Worm (Caenorhabditis elegans) whole organism, L2 larva: ENCODE data around the gene acp-1.

ENCODE experiments used
- F13H6.1 ChIP-seq: sonication (generic microtip); optimal IDR thresholded peaks from 2 replicates; lab custom pipeline; 2016; ENCODE audit warnings: missing genetic modification characterization, missing compliant biosample characterization
- blmp-1 ChIP-seq: sonication (generic microtip); optimal IDR thresholded peaks from 2 replicates; lab custom pipeline; 2017; ENCODE audit warnings: missing genetic modification characterization, mild to moderate bottlenecking, missing compliant biosample characterization, antibody characterized with exemption, moderate library complexity; ENCODE audit not compliant: insufficient read depth
- ceh-16 ChIP-seq: fragments of 150-350 bp; optimal IDR thresholded peaks from 2 replicates; lab custom pipeline; 2014; ENCODE audit warnings: missing biosample characterization, missing genetic modification characterization
- gmeb-1 ChIP-seq: fragments of 150-350 bp; optimal IDR thresholded peaks from 2 replicates; lab custom pipeline; 2014; ENCODE audit warnings: missing biosample characterization, missing genetic modification characterization
- mab-5 ChIP-seq: fragments of 150-350 bp; optimal IDR thresholded peaks from 2 replicates; lab custom pipeline; 2014; ENCODE audit warnings: missing biosample characterization, missing genetic modification characterization
- nhr-11 ChIP-seq: fragments of 150-350 bp; optimal IDR thresholded peaks from 2 replicates; lab custom pipeline; 2014; ENCODE audit warnings: missing biosample characterization, missing genetic modification characterization
- nhr-237 ChIP-seq: fragments of 150-350 bp; optimal IDR thresholded peaks from 2 replicates; lab custom pipeline; 2014; ENCODE audit warnings: missing biosample characterization, missing genetic modification characterization
- nhr-6 ChIP-seq: fragments of 150-350 bp; optimal IDR thresholded peaks from 2 replicates; lab custom pipeline; 2014; ENCODE audit warnings: missing biosample characterization, missing genetic modification characterization
- zag-1 ChIP-seq: fragments of 150-350 bp; optimal IDR thresholded peaks from 2 replicates; lab custom pipeline; 2014; ENCODE audit warnings: missing biosample characterization, missing genetic modification characterization

DNA sequence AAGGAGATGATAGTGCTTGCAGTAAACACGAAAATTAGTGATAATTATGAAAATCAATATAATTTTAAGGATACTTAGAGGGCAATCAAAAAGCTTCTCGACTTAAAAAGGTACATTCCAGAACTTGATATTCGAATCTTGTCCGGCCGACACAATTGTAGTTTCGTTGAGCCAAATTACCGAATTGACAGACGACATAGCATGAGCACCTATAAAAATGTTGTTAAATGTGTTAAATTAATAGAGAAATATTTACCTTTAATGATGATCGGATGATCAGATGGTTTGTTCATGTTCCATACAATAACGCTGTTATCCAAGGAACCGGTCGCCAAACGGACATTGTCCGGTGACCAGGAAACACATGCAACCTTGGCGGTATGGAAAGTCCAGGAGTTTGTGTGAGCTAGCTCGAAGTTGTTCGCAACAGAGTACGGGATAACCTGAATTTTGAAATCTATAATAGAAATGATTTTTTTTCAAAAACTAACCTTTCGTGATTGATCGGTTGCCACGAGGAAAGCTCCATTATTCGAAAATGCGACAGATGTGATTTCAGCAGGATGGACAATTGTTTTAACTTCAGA lies 23.5 kb upstream of the acp-1 start:
- TF ChIP-seq mab-5 (tag; lab: Kevin White, UChicago): no peak
- no peak for TF ChIP-seq nhr-11 (tag; lab: Kevin White, UChicago)
- TF ChIP-seq blmp-1 (tag; lab: Kevin White, UChicago): no peak
- no peak for TF ChIP-seq nhr-6 (tag; lab: Kevin White, UChicago)
- no peak for TF ChIP-seq nhr-237 (tag; lab: Kevin White, UChicago)
- no peak for TF ChIP-seq gmeb-1 (tag; lab: Kevin White, UChicago)
- TF ChIP-seq F13H6.1 (tag; lab: Kevin White, UChicago): no peak
- no peak for TF ChIP-seq ceh-16 (tag; lab: Kevin White, UChicago)
- TF ChIP-seq zag-1 (tag; lab: Kevin White, UChicago): no peak
